Fruit fly (Drosophila melanogaster) whole organism, embryonic: Measurements from ENCODE around the gene Ilp7.

Experiments used
- Ada2b ChIP-seq: fragments of 200-800 bp; sonication (Bioruptor generic); IDR thresholded peaks from 2 replicates; pipeline ENCODE4 v1.3.6; 2022; ENCODE audit warnings: missing biosample characterization, missing genetic modification characterization
- C15 ChIP-seq: fragments of 200-800 bp; sonication (Bioruptor generic); IDR thresholded peaks from 3 replicates; pipeline ENCODE4 v1.3.6; 2022; ENCODE audit warnings: missing biosample characterization, missing genetic modification characterization
- CG10274 ChIP-seq: fragments of 200-800 bp; sonication (Bioruptor generic); optimal IDR thresholded peaks from 3 replicates; lab custom pipeline; 2017; ENCODE audit warnings: missing biosample characterization, mild to moderate bottlenecking, missing genetic modification characterization
- CG11247 ChIP-seq: fragments of 200-800 bp; sonication (Bioruptor generic); IDR thresholded peaks from 2 replicates; pipeline ENCODE4 v1.3.6; 2022; ENCODE audit warnings: missing biosample characterization, missing genetic modification characterization
- CG12219 ChIP-seq: fragments of 200-800 bp; sonication (Bioruptor generic); optimal IDR thresholded peaks from 3 replicates; lab custom pipeline; 2018; ENCODE audit warnings: missing biosample characterization, mild to moderate bottlenecking, missing genetic modification characterization
- CG13287 ChIP-seq: fragments of 200-800 bp; sonication (Bioruptor generic); IDR thresholded peaks from 2 replicates; pipeline ENCODE4 v1.3.6; 2022; ENCODE audit warnings: missing biosample characterization, missing genetic modification characterization; ENCODE audit not compliant: partially characterized antibody
- CG13424 ChIP-seq: fragments of 200-800 bp; sonication (Bioruptor generic); optimal IDR thresholded peaks from 2 replicates; lab custom pipeline; 2019; ENCODE audit warnings: missing biosample characterization, mild to moderate bottlenecking, missing genetic modification characterization, moderate library complexity
- CG13775 ChIP-seq: fragments of 200-800 bp; sonication (Bioruptor generic); optimal IDR thresholded peaks from 3 replicates; lab custom pipeline; 2017; ENCODE audit warnings: missing biosample characterization, mild to moderate bottlenecking, missing genetic modification characterization
- CG14014 ChIP-seq: fragments of 200-800 bp; sonication (Bioruptor generic); IDR thresholded peaks from 2 replicates; pipeline ENCODE4 v1.3.6; 2022; ENCODE audit warnings: missing biosample characterization, missing genetic modification characterization
- CG14050 ChIP-seq: fragments of 200-800 bp; sonication (Bioruptor generic); IDR thresholded peaks from 3 replicates; pipeline ENCODE4 v1.3.6; 2022; ENCODE audit warnings: missing biosample characterization, missing genetic modification characterization
- CG14667 ChIP-seq: fragments of 200-800 bp; sonication (Bioruptor generic); IDR thresholded peaks from 2 replicates; pipeline ENCODE4 v1.3.6; 2022; ENCODE audit warnings: missing biosample characterization, missing genetic modification characterization
- CG15601 ChIP-seq: fragments of 200-800 bp; sonication (Bioruptor generic); optimal IDR thresholded peaks from 3 replicates; lab custom pipeline; 2019; ENCODE audit warnings: missing biosample characterization, mild to moderate bottlenecking, missing genetic modification characterization, moderate library complexity
- CG16863 ChIP-seq: fragments of 200-800 bp; sonication (Bioruptor generic); optimal IDR thresholded peaks from 3 replicates; lab custom pipeline; 2016; ENCODE audit warnings: missing biosample characterization, missing genetic modification characterization
- CG17361 ChIP-seq: fragments of 200-800 bp; sonication (Bioruptor generic); IDR thresholded peaks from 3 replicates; pipeline ENCODE4 v1.3.6; 2022; ENCODE audit warnings: missing biosample characterization, missing genetic modification characterization
- CG2889 ChIP-seq: fragments of 200-800 bp; sonication (Bioruptor generic); IDR thresholded peaks from 3 replicates; pipeline ENCODE4 v1.3.6; 2022; ENCODE audit warnings: missing biosample characterization, missing genetic modification characterization
- CG3281 ChIP-seq: fragments of 200-800 bp; sonication (Bioruptor generic); optimal IDR thresholded peaks from 3 replicates; lab custom pipeline; 2017; ENCODE audit warnings: missing biosample characterization, mild to moderate bottlenecking, missing genetic modification characterization
- CG6689 ChIP-seq: fragments of 200-800 bp; sonication (Bioruptor generic); IDR thresholded peaks from 2 replicates; pipeline ENCODE4 v1.3.6; 2022; ENCODE audit warnings: missing biosample characterization, missing genetic modification characterization
- CG6791 ChIP-seq: fragments of 200-800 bp; sonication (Bioruptor generic); IDR thresholded peaks from 3 replicates; pipeline ENCODE4 v1.3.6; 2022; ENCODE audit warnings: missing biosample characterization, missing genetic modification characterization; ENCODE audit not compliant: partially characterized antibody
- CG7928 ChIP-seq: fragments of 200-800 bp; sonication (Bioruptor generic); optimal IDR thresholded peaks from 2 replicates; lab custom pipeline; 2017; ENCODE audit warnings: missing biosample characterization, mild to moderate bottlenecking, missing genetic modification characterization
- CG7963 ChIP-seq: fragments of 200-800 bp; sonication (Bioruptor generic); IDR thresholded peaks from 3 replicates; pipeline ENCODE4 v1.3.6; 2022; ENCODE audit warnings: missing biosample characterization, missing genetic modification characterization; ENCODE audit not compliant: partially characterized antibody
- CG8478 ChIP-seq: fragments of >200 bp; optimal IDR thresholded peaks from 2 replicates; lab custom pipeline; 2018
- CTCF ChIP-seq: fragments of 200-800 bp; sonication (Bioruptor generic); optimal IDR thresholded peaks from 2 replicates; lab custom pipeline; 2017; ENCODE audit warnings: missing biosample characterization, mild to moderate bottlenecking, missing genetic modification characterization, moderate library complexity
- D ChIP-seq, 2 experiments: fragments of 200-800 bp in 1 of 2; fragments of >200 bp in 1 of 2; sonication (Bioruptor generic) in 1 of 2; optimal IDR thresholded peaks; 2 replicates in 1 of 2; 3 replicates in 1 of 2; lab custom pipeline; 2017; ENCODE audit warnings: mild to moderate bottlenecking in 1 of 2, missing biosample characterization in 1 of 2, missing genetic modification characterization in 1 of 2, missing genetic modification reagents in 1 of 2
- Eip74EF ChIP-seq, 2 experiments: fragments of 200-800 bp in 1 of 2; fragments of >200 bp in 1 of 2; sonication (Bioruptor generic) in 1 of 2; optimal IDR thresholded peaks; 2 replicates each; lab custom pipeline; 2017 to 2019; ENCODE audit warnings: missing biosample characterization in 2 of 2, missing genetic modification characterization in 2 of 2, mild to moderate bottlenecking in 1 of 2, moderate library complexity in 1 of 2
- Fer3 ChIP-seq: fragments of 200-800 bp; sonication (Bioruptor generic); optimal IDR thresholded peaks from 2 replicates; lab custom pipeline; 2018; ENCODE audit warnings: missing biosample characterization, mild to moderate bottlenecking, missing genetic modification characterization, moderate library complexity
- Max ChIP-seq: fragments of 200-800 bp; sonication (Bioruptor generic); optimal IDR thresholded peaks from 2 replicates; lab custom pipeline; 2016; ENCODE audit warnings: missing biosample characterization, mild to moderate bottlenecking, missing genetic modification characterization
- Neu2 ChIP-seq: fragments of 200-800 bp; sonication (Bioruptor generic); optimal IDR thresholded peaks from 3 replicates; lab custom pipeline; 2016; ENCODE audit warnings: missing biosample characterization, missing genetic modification characterization, borderline replicate concordance
- Nf-YC ChIP-seq: fragments of 200-800 bp; optimal IDR thresholded peaks from 3 replicates; lab custom pipeline; 2019; ENCODE audit warnings: missing biosample characterization, mild to moderate bottlenecking, missing genetic modification characterization, moderate library complexity
- Optix ChIP-seq: fragments of 200-800 bp; sonication (Bioruptor generic); IDR thresholded peaks from 3 replicates; pipeline ENCODE4 v1.3.6; 2022; ENCODE audit warnings: missing biosample characterization, missing genetic modification characterization
- Ravus ChIP-seq: fragments of 200-800 bp; sonication (Bioruptor generic); IDR thresholded peaks from 2 replicates; pipeline ENCODE4 v1.3.6; 2022; ENCODE audit warnings: missing biosample characterization, missing genetic modification characterization
- Side ChIP-seq: fragments of 200-800 bp; sonication (Bioruptor generic); optimal IDR thresholded peaks from 2 replicates; lab custom pipeline; 2016; ENCODE audit warnings: missing biosample characterization, missing genetic modification characterization
- Spps ChIP-seq: fragments of 200-800 bp; sonication (Bioruptor generic); optimal IDR thresholded peaks from 2 replicates; lab custom pipeline; 2018; ENCODE audit warnings: missing biosample characterization, mild to moderate bottlenecking, missing genetic modification characterization
- Sry-δ ChIP-seq: fragments of 200-800 bp; sonication (Bioruptor generic); optimal IDR thresholded peaks from 2 replicates; lab custom pipeline; 2016; ENCODE audit warnings: missing biosample characterization, missing genetic modification characterization
- Usf ChIP-seq: fragments of 200-800 bp; sonication (Bioruptor generic); optimal IDR thresholded peaks from 2 replicates; lab custom pipeline; 2017; ENCODE audit warnings: missing genotype, missing biosample characterization, missing genetic modification characterization
- abd-A ChIP-seq: fragments of 200-800 bp; sonication (Bioruptor generic); optimal IDR thresholded peaks from 3 replicates; lab custom pipeline; 2019; ENCODE audit warnings: missing biosample characterization, mild to moderate bottlenecking, missing genetic modification characterization, moderate library complexity
- ac ChIP-seq: fragments of 200-800 bp; sonication (Bioruptor generic); optimal IDR thresholded peaks from 3 replicates; lab custom pipeline; 2017; ENCODE audit warnings: missing biosample characterization, mild to moderate bottlenecking, missing genetic modification characterization
- da ChIP-seq: fragments of 200-800 bp; sonication (Bioruptor generic); optimal IDR thresholded peaks from 2 replicates; lab custom pipeline; 2016; ENCODE audit warnings: missing biosample characterization, missing genetic modification characterization
- dan ChIP-seq: fragments of 200-800 bp; sonication (Bioruptor generic); IDR thresholded peaks from 2 replicates; pipeline ENCODE4 v1.3.6; 2022; ENCODE audit warnings: missing biosample characterization, missing genetic modification characterization
- hb ChIP-seq: fragments of 200-800 bp; sonication (Bioruptor generic); IDR thresholded peaks from 3 replicates; pipeline ENCODE4 v1.3.6; 2022; ENCODE audit warnings: missing biosample characterization, missing genetic modification characterization; ENCODE audit not compliant: partially characterized antibody
- hbn ChIP-seq: fragments of 200-800 bp; sonication (Bioruptor generic); IDR thresholded peaks from 2 replicates; pipeline ENCODE4 v1.3.6; 2022; ENCODE audit warnings: missing biosample characterization, missing genetic modification characterization; ENCODE audit not compliant: partially characterized antibody
- lmd ChIP-seq: fragments of 200-800 bp; sonication (Bioruptor generic); IDR thresholded peaks from 2 replicates; pipeline ENCODE4 v1.3.6; 2022; ENCODE audit warnings: missing biosample characterization, missing genetic modification characterization
- mirr ChIP-seq: fragments of 200-800 bp; sonication (Bioruptor generic); optimal IDR thresholded peaks from 3 replicates; lab custom pipeline; 2018; ENCODE audit warnings: missing biosample characterization, mild to moderate bottlenecking, missing genetic modification characterization
- psq ChIP-seq: fragments of 200-800 bp; sonication (Bioruptor generic); optimal IDR thresholded peaks from 2 replicates; lab custom pipeline; 2017; ENCODE audit warnings: missing biosample characterization, missing genetic modification characterization
- ro ChIP-seq: fragments of 200-800 bp; sonication (Bioruptor generic); IDR thresholded peaks from 2 replicates; pipeline ENCODE4 v1.3.6; 2022; ENCODE audit warnings: missing biosample characterization, missing genetic modification characterization
- tll ChIP-seq, 2 experiments: fragments of 200-800 bp in 1 of 2; fragments of >200 bp in 1 of 2; sonication (Bioruptor generic) in 1 of 2; optimal IDR thresholded peaks; 2 replicates each; lab custom pipeline; 2017 to 2019; ENCODE audit warnings: missing biosample characterization in 2 of 2, missing genetic modification characterization in 2 of 2, mild to moderate bottlenecking in 1 of 2, moderate library complexity in 1 of 2
- tna ChIP-seq: fragments of 200-800 bp; sonication (Bioruptor generic); IDR thresholded peaks from 2 replicates; pipeline ENCODE4 v1.3.6; 2022; ENCODE audit warnings: missing biosample characterization, missing genetic modification characterization; ENCODE audit not compliant: partially characterized antibody
- usp ChIP-seq: fragments of >200 bp; optimal IDR thresholded peaks from 2 replicates; lab custom pipeline; 2017; ENCODE audit warnings: missing biosample characterization, missing genetic modification characterization
- vnd ChIP-seq: fragments of 200-800 bp; sonication (Bioruptor generic); IDR thresholded peaks from 3 replicates; pipeline ENCODE4 v1.3.6; 2022; ENCODE audit warnings: missing biosample characterization, missing genetic modification characterization; ENCODE audit not compliant: partially characterized antibody
- wdn ChIP-seq: fragments of 200-800 bp; sonication (Bioruptor generic); IDR thresholded peaks from 2 replicates; pipeline ENCODE4 v1.3.6; 2022; ENCODE audit warnings: missing biosample characterization, missing genetic modification characterization

The Ilp7 gene

dm6 chrX:3689079-3689478 lies 21.7 kb downstream of the Ilp7 start (continued):
- no peak for TF ChIP-seq vnd (GFP tag; lab: Robert Waterston, UW)

- peak; percentile 61 for TF ChIP-seq CG17361 (GFP tag; lab: Robert Waterston, UW)
- no peak for TF ChIP-seq Neu2
- peak; percentile 36 for TF ChIP-seq CG3281 (GFP tag; lab: Kevin White, UChicago)
- TF ChIP-seq Ada2b (GFP tag; lab: Robert Waterston, UW): no peak
- no peak for TF ChIP-seq CG2889 (GFP tag; lab: Robert Waterston, UW)
- no peak for TF ChIP-seq hbn
- TF ChIP-seq Usf (GFP tag; lab: Kevin White, UChicago): no peak
- TF ChIP-seq CG8478 (lab: Kevin White, UChicago): no peak
- TF ChIP-seq D (optimal IDR thresholded peaks at IDR 0.05; lab: Kevin White, UChicago): no peak
- peak; percentile 21 for TF ChIP-seq D (GFP tag; optimal IDR thresholded peaks at IDR 0.05; lab: Kevin White, UChicago)
- no peak for TF ChIP-seq CG6791 (GFP tag; lab: Robert Waterston, UW)
- TF ChIP-seq ro: no peak
- no peak for TF ChIP-seq mirr
- no peak for TF ChIP-seq ac (GFP tag; lab: Kevin White, UChicago)
- TF ChIP-seq psq (GFP tag; lab: Kevin White, UChicago): no peak
- TF ChIP-seq Nf-YC: peak; percentile 22
- TF ChIP-seq Spps: no peak
- 0 out of 2 replicates have a peak, but pooled peaks have one; percentile 30 for TF ChIP-seq lmd
- TF ChIP-seq tll (GFP tag; optimal IDR thresholded peaks at IDR 0.05; lab: Kevin White, UChicago): no peak
- TF ChIP-seq CG13287: no peak
- no peak for TF ChIP-seq C15 (GFP tag; lab: Robert Waterston, UW)
- 0 out of 3 replicates have a peak, but pooled peaks have one; percentile 35 for TF ChIP-seq Optix
- TF ChIP-seq CG14667 (GFP tag; lab: Robert Waterston, UW): no peak
- TF ChIP-seq CG11247 (GFP tag; lab: Robert Waterston, UW): no peak
- no peak for TF ChIP-seq CG13775
- peak; percentile 59 for TF ChIP-seq CG13424
- TF ChIP-seq wdn (GFP tag; lab: Robert Waterston, UW): no peak
- TF ChIP-seq CG14050: no peak
- TF ChIP-seq Side (GFP tag; lab: Kevin White, UChicago): peak; percentile 68
- TF ChIP-seq CG15601 (tag; lab: Kevin White, UChicago): peak; percentile 54
- no peak for TF ChIP-seq hb (GFP tag; lab: Robert Waterston, UW)
- TF ChIP-seq Max (GFP tag; lab: Kevin White, UChicago): peak; percentile 2
- TF ChIP-seq CG12219: peak; percentile 41
- no peak for TF ChIP-seq CG7928 (GFP tag; lab: Kevin White, UChicago)
- TF ChIP-seq Ravus (GFP tag; lab: Robert Waterston, UW): no peak
- TF ChIP-seq CG7963 (GFP tag; lab: Robert Waterston, UW): no peak
- TF ChIP-seq tna (GFP tag; lab: Robert Waterston, UW): no peak
- no peak for TF ChIP-seq CTCF (GFP tag; lab: Kevin White, UChicago)
- TF ChIP-seq CG10274 (GFP tag; lab: Kevin White, UChicago): no peak
- peak; percentile 11 for TF ChIP-seq abd-A (tag; lab: Kevin White, UChicago)
- TF ChIP-seq vnd (GFP tag; lab: Robert Waterston, UW): no peak
- no peak for TF ChIP-seq dan
- TF ChIP-seq Fer3 (tag; lab: Kevin White, UChicago): peak; percentile 24
- 0 out of 2 replicates have a peak, but pooled peaks have one; percentile 21 for TF ChIP-seq CG14014
- TF ChIP-seq Eip74EF (GFP tag; optimal IDR thresholded peaks at IDR 0.05; lab: Kevin White, UChicago): no peak
- TF ChIP-seq CG6689 (GFP tag; lab: Robert Waterston, UW): peak; percentile 37; the same call in 1 of the 2 replicates
- TF ChIP-seq Sry-δ (GFP tag; lab: Kevin White, UChicago): peak; percentile 10
- TF ChIP-seq usp (GFP tag; lab: Kevin White, UChicago): no peak
- TF ChIP-seq da (GFP tag; lab: Kevin White, UChicago): no peak
- TF ChIP-seq CG16863 (GFP tag; lab: Kevin White, UChicago): peak; percentile 30
These were observed 23.2 kb downstream of the Ilp7 start for dm6 chrX:3690631-3691030.
